Worm (Caenorhabditis elegans) whole organism, early embryonic: Measurements from ENCODE around the gene F53F8.7.

Source experiments
- aly-1 ChIP-seq: sonication (generic microtip); optimal IDR thresholded peaks from 2 replicates; lab custom pipeline; 2016; ENCODE audit warnings: missing genetic modification characterization, missing compliant biosample characterization
- ama-1 ChIP-seq: fragments of 150-350 bp; optimal IDR thresholded peaks from 2 replicates; lab custom pipeline; 2014
- ceh-13 ChIP-seq: fragments of 200-800 bp; sonication (Bioruptor generic); optimal IDR thresholded peaks from 2 replicates; lab custom pipeline; 2018; ENCODE audit warnings: mild to moderate bottlenecking, missing genetic modification characterization, missing compliant biosample characterization
- ceh-36 ChIP-seq: sonication (generic microtip); optimal IDR thresholded peaks from 2 replicates; lab custom pipeline; 2016; ENCODE audit warnings: missing genetic modification characterization, inconsistent platforms, missing compliant biosample characterization
- ets-7 ChIP-seq: sonication (generic microtip); optimal IDR thresholded peaks from 2 replicates; lab custom pipeline; 2016; ENCODE audit warnings: missing genotype, missing genetic modification characterization, missing compliant biosample characterization
- flt-1 ChIP-seq: fragments of 200-800 bp; sonication (Bioruptor generic); IDR thresholded peaks from 2 replicates; pipeline ENCODE4 v1.3.6; 2022; ENCODE audit warnings: missing genetic modification characterization, missing compliant biosample characterization
- hmbx-1 ChIP-seq: sonication (generic microtip); optimal IDR thresholded peaks from 2 replicates; lab custom pipeline; 2016; ENCODE audit warnings: mild to moderate bottlenecking, missing genetic modification characterization, missing compliant biosample characterization
- hmg-4 ChIP-seq: fragments of 200-800 bp; sonication (Bioruptor generic); optimal IDR thresholded peaks from 2 replicates; lab custom pipeline; 2018; ENCODE audit warnings: mild to moderate bottlenecking, missing genetic modification characterization, missing compliant biosample characterization
- hnd-1 ChIP-seq: sonication (generic microtip); optimal IDR thresholded peaks from 2 replicates; lab custom pipeline; 2016; ENCODE audit warnings: missing genetic modification characterization, missing compliant biosample characterization
- scrt-1 ChIP-seq: fragments of 200-800 bp; sonication (Bioruptor generic); IDR thresholded peaks from 2 replicates; pipeline ENCODE4 v1.3.6; 2022; ENCODE audit warnings: missing genetic modification characterization, missing compliant biosample characterization
- sea-1 ChIP-seq: fragments of 200-800 bp; sonication (Bioruptor generic); conservative IDR thresholded peaks from 2 replicates; pipeline ENCODE4 v1.3.6; 2022; ENCODE audit warnings: missing genetic modification characterization, missing compliant biosample characterization
- tbx-11 ChIP-seq: fragments of 200-800 bp; sonication (Bioruptor generic); IDR thresholded peaks from 2 replicates; pipeline ENCODE4 v1.3.6; 2022; ENCODE audit warnings: missing genetic modification characterization, missing compliant biosample characterization
- tbx-37 ChIP-seq: fragments of 200-800 bp; sonication (Bioruptor generic); conservative IDR thresholded peaks from 2 replicates; pipeline ENCODE4 v1.3.6; 2022; ENCODE audit warnings: missing genetic modification reagents, missing genetic modification characterization, missing compliant biosample characterization
- tra-4 ChIP-seq: sonication (generic microtip); optimal IDR thresholded peaks from 2 replicates; lab custom pipeline; 2017; ENCODE audit warnings: missing genetic modification characterization, missing compliant biosample characterization

The F53F8.7 gene

DNA sequence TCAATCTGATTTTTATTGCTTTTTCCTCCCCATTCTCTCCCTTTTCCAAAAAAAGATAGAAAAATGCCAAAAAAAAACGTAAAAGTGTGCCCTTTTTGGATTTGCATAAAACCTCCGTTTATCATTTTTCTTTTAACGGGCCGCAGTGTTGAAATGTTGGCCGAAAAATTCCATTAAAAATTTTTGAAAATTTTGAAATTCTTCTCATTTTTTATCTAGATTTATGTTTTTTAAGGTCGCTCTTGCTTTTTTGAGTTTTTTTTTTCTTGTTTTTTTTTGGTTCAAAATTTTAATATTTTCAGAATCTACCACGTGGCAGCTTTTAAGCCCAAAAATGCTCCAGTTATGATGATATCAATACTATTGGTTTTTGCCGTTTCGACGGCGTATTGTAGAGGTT, 43.8 kb downstream of the F53F8.7 start, which contains the start of gene mnr-1:
TSS of gene mnr-1 (plus strand) at position 301 of the 400 bp plus-strand sequence.
- no peak for TF ChIP-seq aly-1 (tag; lab: Kevin White, UChicago)
- TF ChIP-seq tbx-11 (GFP tag; lab: Robert Waterston, UW) = no peak
- no peak for TF ChIP-seq flt-1 (GFP tag; lab: Robert Waterston, UW)
- no peak for TF ChIP-seq ceh-13 (GFP tag; lab: Kevin White, UChicago)
- no peak for TF ChIP-seq scrt-1 (GFP tag; lab: Robert Waterston, UW)
- TF ChIP-seq hmbx-1 (tag; lab: Kevin White, UChicago) = no peak
- no peak for TF ChIP-seq ama-1 (lab: Kevin White, UChicago)

DNA sequence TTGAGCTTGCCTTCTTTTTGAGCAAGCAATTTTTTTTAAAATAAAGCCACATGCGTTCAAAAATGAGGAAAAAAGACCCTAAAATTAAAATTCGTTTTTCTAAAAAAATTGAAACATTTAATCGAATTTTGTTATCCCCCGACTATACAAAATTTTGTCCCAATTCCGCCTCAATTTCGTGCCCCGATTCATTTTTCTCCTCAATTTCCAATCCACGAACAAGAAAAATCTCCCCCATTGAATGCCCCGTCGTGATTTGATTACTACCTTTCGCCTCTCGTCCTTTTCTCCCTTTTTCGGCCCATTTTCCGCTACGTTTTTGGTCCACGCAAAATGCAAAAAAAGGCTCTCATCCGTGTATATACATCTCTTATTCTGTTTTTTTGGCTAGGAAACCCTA, 46.2 kb downstream of the F53F8.7 start:
- TF ChIP-seq ama-1 (lab: Kevin White, UChicago) (no peak), tra-4 (tag; lab: Kevin White, UChicago) (no peak), hmbx-1 (tag; lab: Kevin White, UChicago) (no peak), aly-1 (tag; lab: Kevin White, UChicago) (no peak), tbx-11 (GFP tag; lab: Robert Waterston, UW) (no peak), hmg-4 (GFP tag; lab: Kevin White, UChicago) (no peak), scrt-1 (GFP tag; lab: Robert Waterston, UW) (no peak), flt-1 (GFP tag; lab: Robert Waterston, UW) (no peak), ceh-36 (tag; lab: Kevin White, UChicago) (no peak)

DNA sequence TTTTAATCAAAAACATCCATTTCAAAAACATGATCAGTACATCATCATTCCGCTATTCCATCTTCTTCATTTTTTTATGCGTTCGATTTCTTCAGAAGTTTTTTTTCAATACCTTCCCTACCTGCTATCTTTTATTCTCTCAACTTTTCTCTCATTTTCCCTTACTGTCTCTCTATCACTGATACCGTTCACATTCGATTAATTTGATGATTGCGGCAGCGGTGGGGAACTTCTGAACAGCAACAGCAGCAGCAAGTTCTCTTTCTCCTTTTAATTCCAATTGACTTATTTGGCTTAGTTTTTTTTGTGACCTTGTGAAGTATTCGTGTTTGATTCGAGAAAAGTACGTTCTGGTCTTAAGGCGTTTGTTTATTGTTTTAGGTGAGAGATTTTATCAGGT, 49.3 kb downstream of the F53F8.7 start:
- TF ChIP-seq tbx-11 (GFP tag; lab: Robert Waterston, UW) (no peak), ets-7 (tag; lab: Kevin White, UChicago) (no peak), ceh-13 (GFP tag; lab: Kevin White, UChicago) (no peak)

DNA sequence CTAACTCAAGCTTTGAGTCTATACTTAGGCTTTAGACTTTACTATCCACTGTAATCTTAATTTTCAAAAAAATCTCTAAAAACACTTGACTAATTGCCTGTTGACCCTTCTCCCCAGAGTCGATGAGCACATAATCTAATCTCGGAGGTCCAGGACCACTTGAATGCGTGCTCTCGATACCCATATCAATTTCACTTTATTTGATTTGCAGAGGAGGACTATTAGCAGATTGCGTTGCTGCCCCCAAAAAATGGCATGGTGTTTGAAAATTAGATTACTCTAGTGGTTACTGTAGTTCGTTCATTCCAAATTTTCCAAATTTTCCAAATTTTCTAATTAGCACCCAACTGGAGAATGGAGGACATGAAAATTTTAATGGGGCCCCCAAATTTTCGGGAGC, 52.7 kb downstream of the F53F8.7 start:
- TF ChIP-seq hnd-1 (tag; lab: Kevin White, UChicago) (no peak), tbx-37 (GFP tag; lab: Robert Waterston, UW) (no peak), ceh-13 (GFP tag; lab: Kevin White, UChicago) (no peak), hmbx-1 (tag; lab: Kevin White, UChicago) (no peak), sea-1 (no peak), ama-1 (lab: Kevin White, UChicago) (no peak), hmg-4 (GFP tag; lab: Kevin White, UChicago) (no peak)
